Worm (Caenorhabditis elegans): ENCODE measurements around the gene pssy-1.
A peak's percentile ranks its signal among the peaks of the same experiment; 100 is the strongest.

The pssy-1 gene

ce11 chrX:9932226-9932773 lies 33.1 kb upstream of the pssy-1 start, which contains the start of gene tsp-21 (continued):
- no peak for TF ChIP-seq unc-62 (GFP tag; optimal IDR thresholded peaks at IDR 0.05)
- TF ChIP-seq F16B12.6 (tag; optimal IDR thresholded peaks at IDR 0.05), result no peak
- TF ChIP-seq C16A3.4 (tag; optimal IDR thresholded peaks at IDR 0.05), result peak; percentile 90
- no peak for TF ChIP-seq hlh-4 (tag; optimal IDR thresholded peaks at IDR 0.05)
- no peak for TF ChIP-seq alr-1 (tag; optimal IDR thresholded peaks at IDR 0.05; ENCODE audit: borderline replicate concordance)
- TF ChIP-seq zip-4 (GFP tag; optimal IDR thresholded peaks at IDR 0.05), result no peak
- no peak for TF ChIP-seq ama-1 (optimal IDR thresholded peaks at IDR 0.05)
- TF ChIP-seq nhr-20 (tag; optimal IDR thresholded peaks at IDR 0.05), result peak; percentile 80
- peak; percentile 15 for TF ChIP-seq irx-1 (tag; optimal IDR thresholded peaks at IDR 0.05)
- TF ChIP-seq efl-1 (optimal IDR thresholded peaks at IDR 0.05), result peak; percentile 19 to 54
- TF ChIP-seq efl-1 (GFP tag; optimal IDR thresholded peaks at IDR 0.05 in 1 of 2), result peak in 1 of 2 experiments; percentile 65
- TF ChIP-seq hpl-2 (GFP tag; optimal IDR thresholded peaks at IDR 0.05), result peak; percentile 13
- TF ChIP-seq ceh-88 (GFP tag; IDR thresholded peaks at IDR 0.05), result no peak
- TF ChIP-seq unc-30 (tag; optimal IDR thresholded peaks at IDR 0.05), result no peak
- TF ChIP-seq nhr-47 (tag; optimal IDR thresholded peaks at IDR 0.05), result peak; percentile 69
- TF ChIP-seq ceh-82 (tag; optimal IDR thresholded peaks at IDR 0.05), result peak in 2 of 3 experiments; percentile 12 to 87
- no peak for TF ChIP-seq mef-2 (tag; optimal IDR thresholded peaks at IDR 0.05)
- peak; percentile 84 for TF ChIP-seq skn-1 (tag; optimal IDR thresholded peaks at IDR 0.05)
- no peak for TF ChIP-seq hlh-17 (GFP tag; optimal IDR thresholded peaks at IDR 0.05; ENCODE audit: borderline replicate concordance)
- TF ChIP-seq C04F5.9 (tag; optimal IDR thresholded peaks at IDR 0.05), result no peak
- TF ChIP-seq unc-98 (GFP tag; IDR thresholded peaks at IDR 0.05), result no peak
- no peak for TF ChIP-seq ets-5 (GFP tag; IDR thresholded peaks at IDR 0.05)
- TF ChIP-seq xbp-1 (tag; optimal IDR thresholded peaks at IDR 0.05), result peak; percentile 62
- peak in 1 of 2 experiments; percentile 21 for TF ChIP-seq egl-27 (tag; optimal IDR thresholded peaks at IDR 0.05)
- no peak for TF ChIP-seq C34B4.2 (tag; optimal IDR thresholded peaks at IDR 0.05)
- peak; percentile 46 to 82 for TF ChIP-seq lin-35 (GFP tag; optimal IDR thresholded peaks at IDR 0.05)
- no peak for TF ChIP-seq ceh-90 (tag; optimal IDR thresholded peaks at IDR 0.05)
- TF ChIP-seq ces-1 (GFP tag; optimal IDR thresholded peaks at IDR 0.05), result no peak
- peak; percentile 73 for TF ChIP-seq rnt-1 (tag; optimal IDR thresholded peaks at IDR 0.05)
- TF ChIP-seq isw-1 (GFP tag; IDR thresholded peaks at IDR 0.05), result no peak
- no peak for TF ChIP-seq Y116A8C.19 (tag; optimal IDR thresholded peaks at IDR 0.05; ENCODE audit: borderline replicate concordance)
- no peak for TF ChIP-seq sox-4 (tag; optimal IDR thresholded peaks at IDR 0.05)
- no peak for TF ChIP-seq fkh-10 (GFP tag; optimal IDR thresholded peaks at IDR 0.05)
- TF ChIP-seq grh-1 (GFP tag; IDR thresholded peaks at IDR 0.05), result 0 out of 2 replicates have a peak, but pooled peaks have one; percentile 9
- peak; percentile 38 for TF ChIP-seq elt-2 (tag; optimal IDR thresholded peaks at IDR 0.05)
- no peak for TF ChIP-seq pax-3 (tag; optimal IDR thresholded peaks at IDR 0.05)
- no peak for TF ChIP-seq aha-1 (tag; optimal IDR thresholded peaks at IDR 0.05)
- TF ChIP-seq unc-86 (tag; optimal IDR thresholded peaks at IDR 0.05), result peak; percentile 5
- TF ChIP-seq nhr-28 (tag; optimal IDR thresholded peaks at IDR 0.05), result no peak
- TF ChIP-seq sup-37 (GFP tag; optimal IDR thresholded peaks at IDR 0.05), result no peak
- no peak for TF ChIP-seq zag-1 (tag; optimal IDR thresholded peaks at IDR 0.05)
- TF ChIP-seq nhr-237 (tag; optimal IDR thresholded peaks at IDR 0.05), result peak; percentile 71
- no peak for TF ChIP-seq aly-2 (tag; optimal IDR thresholded peaks at IDR 0.05)
- no peak for TF ChIP-seq nhr-84 (tag; optimal IDR thresholded peaks at IDR 0.05)
- TF ChIP-seq mep-1 (tag; optimal IDR thresholded peaks at IDR 0.05), result peak; percentile 88
- no peak for TF ChIP-seq nhr-11 (tag; optimal IDR thresholded peaks at IDR 0.05)
- peak; percentile 52 for TF ChIP-seq ztf-4 (tag; optimal IDR thresholded peaks at IDR 0.05)
- TF ChIP-seq elt-3 (tag; optimal IDR thresholded peaks at IDR 0.05), result peak in 3 of 6 experiments; percentile 18 to 74 (median 38)
- TF ChIP-seq dpl-1 (GFP tag; optimal IDR thresholded peaks at IDR 0.05), result peak; percentile 6 to 46 (median 21)
- no peak for TF ChIP-seq mab-9 (GFP tag; IDR thresholded peaks at IDR 0.05)
- TF ChIP-seq lin-15B (tag; optimal IDR thresholded peaks at IDR 0.05), result no peak
- peak; percentile 95 for TF ChIP-seq nhr-85 (tag)
- TF ChIP-seq pqm-1 (tag; optimal IDR thresholded peaks at IDR 0.05), result no peak
- TF ChIP-seq ceh-63 (GFP tag; optimal IDR thresholded peaks at IDR 0.05), result no peak

All from whole organism, L1 larva.